Fruit fly (Drosophila melanogaster) whole organism, prepupa: ENCODE results near the gene nrm.

Experiments
- CG10631 ChIP-seq: fragments of 200-800 bp; sonication (Bioruptor generic); optimal IDR thresholded peaks from 2 replicates; lab custom pipeline; 2016; ENCODE audit warnings: missing biosample characterization, missing genetic modification characterization
- CG1621 ChIP-seq: fragments of 200-800 bp; sonication (Bioruptor generic); optimal IDR thresholded peaks from 3 replicates; lab custom pipeline; 2018; ENCODE audit warnings: missing biosample characterization, mild to moderate bottlenecking, missing genetic modification characterization
- CG6808 ChIP-seq: fragments of 200-800 bp; sonication (Bioruptor generic); optimal IDR thresholded peaks from 3 replicates; lab custom pipeline; 2017; ENCODE audit warnings: missing biosample characterization, missing genetic modification characterization, mild to moderate bottlenecking, moderate library complexity, missing genetic modification reagents
- CG7368 ChIP-seq: fragments of 200-800 bp; sonication (Bioruptor generic); optimal IDR thresholded peaks from 3 replicates; lab custom pipeline; 2016; ENCODE audit warnings: missing biosample characterization, missing genetic modification characterization
- CG8119 ChIP-seq: fragments of 200-800 bp; sonication (Bioruptor generic); IDR thresholded peaks from 3 replicates; pipeline ENCODE4 v1.3.6; 2022; ENCODE audit warnings: missing biosample characterization, missing genetic modification characterization
- Eip75B ChIP-seq: fragments of 200-800 bp; sonication (Bioruptor generic); optimal IDR thresholded peaks from 3 replicates; lab custom pipeline; 2016; ENCODE audit warnings: missing biosample characterization, missing genetic modification characterization
- Hr4 ChIP-seq: fragments of 200-800 bp; sonication (Bioruptor generic); optimal IDR thresholded peaks from 3 replicates; lab custom pipeline; 2016; ENCODE audit warnings: missing biosample characterization, missing genetic modification characterization
- Lpt ChIP-seq: fragments of 200-800 bp; sonication (Bioruptor generic); optimal IDR thresholded peaks from 3 replicates; lab custom pipeline; 2016; ENCODE audit warnings: missing biosample characterization, missing genetic modification characterization
- Smox ChIP-seq: fragments of 200-800 bp; sonication (Bioruptor generic); optimal IDR thresholded peaks from 3 replicates; lab custom pipeline; 2016; ENCODE audit warnings: missing biosample characterization, missing genetic modification characterization
- acj6 ChIP-seq: fragments of 200-800 bp; sonication (Bioruptor generic); optimal IDR thresholded peaks from 3 replicates; lab custom pipeline; 2016; ENCODE audit warnings: missing biosample characterization, missing genetic modification characterization
- cyc ChIP-seq: fragments of 200-800 bp; sonication (Bioruptor generic); optimal IDR thresholded peaks from 3 replicates; lab custom pipeline; 2016; ENCODE audit warnings: missing biosample characterization, missing genetic modification characterization
- ss ChIP-seq, 2 experiments: fragments of 200-800 bp; sonication (Bioruptor generic); optimal IDR thresholded peaks; 2 replicates in 1 of 2; 3 replicates in 1 of 2; lab custom pipeline; 2017 to 2018; ENCODE audit warnings: mild to moderate bottlenecking in 2 of 2, missing biosample characterization in 2 of 2, missing genetic modification characterization in 2 of 2, moderate library complexity in 1 of 2

Gene nrm

DNA sequence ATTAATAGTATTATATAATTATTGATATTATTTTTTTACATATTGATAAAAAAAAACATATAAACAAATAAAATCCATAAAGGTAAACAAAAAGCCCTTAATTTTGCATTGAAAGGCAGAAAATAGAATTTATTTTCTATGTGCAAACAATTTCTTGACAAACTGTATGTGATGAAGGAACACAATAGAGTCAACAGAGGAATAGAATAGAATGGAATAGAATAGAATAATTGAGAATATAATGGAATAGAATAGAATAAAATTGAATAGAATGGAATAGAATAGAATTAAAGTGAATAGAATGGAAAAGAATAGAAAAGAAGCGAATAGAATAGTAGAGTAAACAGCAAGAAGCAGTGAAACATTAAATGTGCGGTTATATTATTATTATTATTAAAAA lies 83.1 kb downstream of the nrm start:
- TF ChIP-seq Smox (GFP tag; lab: Kevin White, UChicago) (no peak), Lpt (GFP tag; lab: Kevin White, UChicago) (no peak), CG8119 (GFP tag; lab: Robert Waterston, UW) (no peak)
- TF ChIP-seq, all 60 proteins: peak for 0

DNA sequence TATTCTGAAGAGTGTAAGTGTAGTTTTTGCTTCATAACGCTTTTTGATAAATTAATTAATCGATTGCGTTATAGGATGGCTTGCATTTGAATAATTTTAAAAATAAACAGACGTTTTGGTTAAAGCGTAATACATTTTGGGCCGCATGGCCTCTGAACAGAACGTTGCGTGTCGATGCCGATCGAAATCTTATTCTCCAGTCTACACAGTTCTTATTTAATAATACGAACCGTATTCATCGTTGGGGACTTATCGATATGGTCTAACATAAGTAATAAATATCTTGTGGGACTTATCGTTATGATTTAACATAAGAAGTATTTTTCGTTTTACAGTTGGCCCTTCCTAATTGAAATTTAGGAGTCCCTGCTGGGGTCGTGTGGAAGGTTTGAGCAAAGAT lies 90.8 kb downstream of the nrm start:
- TF ChIP-seq Hr4 (GFP tag; lab: Kevin White, UChicago): no peak
- TF ChIP-seq CG10631: no peak
- no peak for TF ChIP-seq CG7368
- no peak for TF ChIP-seq Eip75B (GFP tag; lab: Kevin White, UChicago)
- no peak for TF ChIP-seq cyc (GFP tag; lab: Kevin White, UChicago)
- TF ChIP-seq CG6808: no peak
- no peak for TF ChIP-seq acj6 (GFP tag; lab: Kevin White, UChicago)
- no peak for TF ChIP-seq ss (GFP tag; optimal IDR thresholded peaks at IDR 0.05; lab: Kevin White, UChicago)
- no peak for TF ChIP-seq CG1621
